Fruit fly (Drosophila melanogaster) whole organism, embryonic: ENCODE measurements around the gene CG10300.
A peak's percentile ranks its signal among the peaks of the same experiment; 100 is the strongest.

Experiments
- Aef1 ChIP-seq: fragments of 200-800 bp; sonication (Bioruptor generic); IDR thresholded peaks from 3 replicates; pipeline ENCODE4 v1.3.6; 2022; ENCODE audit warnings: missing biosample characterization, missing genetic modification characterization
- B-H2 ChIP-seq: fragments of 200-800 bp; sonication (Bioruptor generic); optimal IDR thresholded peaks from 2 replicates; lab custom pipeline; 2018; ENCODE audit warnings: missing biosample characterization, mild to moderate bottlenecking, missing genetic modification characterization
- Bgb ChIP-seq: fragments of 200-800 bp; sonication (Bioruptor generic); IDR thresholded peaks from 2 replicates; pipeline ENCODE4 v1.3.6; 2022; ENCODE audit warnings: missing biosample characterization, missing genetic modification characterization; ENCODE audit not compliant: partially characterized antibody
- CG10366 ChIP-seq: fragments of 200-800 bp; sonication (Bioruptor generic); IDR thresholded peaks from 2 replicates; pipeline ENCODE4 v1.3.6; 2022; ENCODE audit warnings: missing biosample characterization, missing genetic modification characterization
- CG11398 ChIP-seq: fragments of 200-800 bp; sonication (Bioruptor generic); optimal IDR thresholded peaks from 2 replicates; lab custom pipeline; 2016; ENCODE audit warnings: missing biosample characterization, missing genetic modification characterization
- CG12071 ChIP-seq: fragments of 200-800 bp; sonication (Bioruptor generic); optimal IDR thresholded peaks from 3 replicates; lab custom pipeline; 2018; ENCODE audit warnings: missing biosample characterization, mild to moderate bottlenecking, missing genetic modification characterization
- CG15514 ChIP-seq: fragments of 200-800 bp; sonication (Bioruptor generic); optimal IDR thresholded peaks from 3 replicates; lab custom pipeline; 2017; ENCODE audit warnings: missing biosample characterization, missing genetic modification characterization, mild to moderate bottlenecking, moderate library complexity, missing genetic modification reagents
- CG18476 ChIP-seq: fragments of 200-800 bp; sonication (Bioruptor generic); optimal IDR thresholded peaks from 2 replicates; lab custom pipeline; 2016; ENCODE audit warnings: missing biosample characterization, mild to moderate bottlenecking, missing genetic modification characterization
- CG31441 ChIP-seq: fragments of 200-800 bp; sonication (Bioruptor generic); IDR thresholded peaks from 2 replicates; pipeline ENCODE4 v1.3.6; 2022; ENCODE audit warnings: missing biosample characterization, missing genetic modification characterization
- CG3847 ChIP-seq: fragments of 200-800 bp; sonication (Bioruptor generic); IDR thresholded peaks from 2 replicates; pipeline ENCODE4 v1.3.6; 2022; ENCODE audit warnings: missing biosample characterization, missing genetic modification characterization
- CG5245 ChIP-seq: fragments of 200-800 bp; sonication (Bioruptor generic); optimal IDR thresholded peaks from 3 replicates; lab custom pipeline; 2016; ENCODE audit warnings: missing biosample characterization, missing genetic modification characterization
- CG6254 ChIP-seq: fragments of 200-800 bp; sonication (Bioruptor generic); optimal IDR thresholded peaks from 3 replicates; lab custom pipeline; 2017; ENCODE audit warnings: mild to moderate bottlenecking, missing biosample characterization, missing genetic modification reagents, missing genetic modification characterization
- CG6791 ChIP-seq: fragments of 200-800 bp; sonication (Bioruptor generic); IDR thresholded peaks from 3 replicates; pipeline ENCODE4 v1.3.6; 2022; ENCODE audit warnings: missing biosample characterization, missing genetic modification characterization; ENCODE audit not compliant: partially characterized antibody
- CG7556 ChIP-seq: fragments of 200-800 bp; sonication (Bioruptor generic); optimal IDR thresholded peaks from 2 replicates; lab custom pipeline; 2017; ENCODE audit warnings: missing biosample characterization, mild to moderate bottlenecking, missing genetic modification characterization
- CG7928 ChIP-seq: fragments of 200-800 bp; sonication (Bioruptor generic); optimal IDR thresholded peaks from 2 replicates; lab custom pipeline; 2017; ENCODE audit warnings: missing biosample characterization, mild to moderate bottlenecking, missing genetic modification characterization
- CG8281 ChIP-seq: fragments of 200-800 bp; sonication (Bioruptor generic); optimal IDR thresholded peaks from 2 replicates; lab custom pipeline; 2018; ENCODE audit warnings: missing biosample characterization, mild to moderate bottlenecking, missing genetic modification characterization, moderate library complexity
- CG8290 ChIP-seq, 3 experiments: fragments of 200-800 bp; sonication (Bioruptor generic); optimal IDR thresholded peaks; 2 replicates each; lab custom pipeline; 2016 to 2019; ENCODE audit warnings: missing biosample characterization in 3 of 3, missing genetic modification characterization in 3 of 3, mild to moderate bottlenecking in 2 of 3, moderate library complexity in 1 of 3
- CG9727 ChIP-seq: fragments of 200-800 bp; sonication (Bioruptor generic); optimal IDR thresholded peaks from 3 replicates; lab custom pipeline; 2017; ENCODE audit warnings: missing biosample characterization, mild to moderate bottlenecking, missing genetic modification characterization
- CG9876 ChIP-seq: fragments of 200-800 bp; sonication (Bioruptor generic); optimal IDR thresholded peaks from 2 replicates; lab custom pipeline; 2016; ENCODE audit warnings: missing biosample characterization, missing genetic modification characterization
- CG9932 ChIP-seq: fragments of 200-800 bp; sonication (Bioruptor generic); IDR thresholded peaks from 2 replicates; pipeline ENCODE4 v1.3.6; 2022; ENCODE audit warnings: missing biosample characterization, missing genetic modification characterization
- CTCF ChIP-seq: fragments of 200-800 bp; sonication (Bioruptor generic); optimal IDR thresholded peaks from 2 replicates; lab custom pipeline; 2017; ENCODE audit warnings: missing biosample characterization, mild to moderate bottlenecking, missing genetic modification characterization, moderate library complexity
- Deaf1 ChIP-seq: fragments of 200-800 bp; optimal IDR thresholded peaks from 3 replicates; lab custom pipeline; 2019; ENCODE audit warnings: missing biosample characterization, mild to moderate bottlenecking, missing genetic modification characterization, moderate library complexity
- Gsc ChIP-seq: fragments of 200-800 bp; sonication (Bioruptor generic); IDR thresholded peaks from 2 replicates; pipeline ENCODE4 v1.3.6; 2022; ENCODE audit warnings: missing biosample characterization, missing genetic modification characterization
- HHEX ChIP-seq: fragments of 200-800 bp; sonication (Bioruptor generic); optimal IDR thresholded peaks from 3 replicates; lab custom pipeline; 2017; ENCODE audit warnings: missing biosample characterization, mild to moderate bottlenecking, missing genetic modification characterization, missing genetic modification reagents
- HLH3B ChIP-seq: fragments of 200-800 bp; sonication (Bioruptor generic); IDR thresholded peaks from 2 replicates; pipeline ENCODE4 v1.3.6; 2022; ENCODE audit warnings: missing biosample characterization, missing genetic modification characterization
- HLH54F ChIP-seq: fragments of 200-800 bp; sonication (Bioruptor generic); optimal IDR thresholded peaks from 3 replicates; lab custom pipeline; 2016; ENCODE audit warnings: missing biosample characterization, missing genetic modification characterization
- Hand ChIP-seq: fragments of 200-800 bp; sonication (Bioruptor generic); optimal IDR thresholded peaks from 2 replicates; lab custom pipeline; 2017; ENCODE audit warnings: mild to moderate bottlenecking, missing biosample characterization, missing genetic modification reagents, missing genetic modification characterization
- Hr39 ChIP-seq: fragments of >200 bp; optimal IDR thresholded peaks from 2 replicates; lab custom pipeline; 2017
- Nf-YC ChIP-seq: fragments of 200-800 bp; optimal IDR thresholded peaks from 3 replicates; lab custom pipeline; 2019; ENCODE audit warnings: missing biosample characterization, mild to moderate bottlenecking, missing genetic modification characterization, moderate library complexity
- Optix ChIP-seq: fragments of 200-800 bp; sonication (Bioruptor generic); IDR thresholded peaks from 3 replicates; pipeline ENCODE4 v1.3.6; 2022; ENCODE audit warnings: missing biosample characterization, missing genetic modification characterization
- Sox102F ChIP-seq: fragments of 200-800 bp; sonication (Bioruptor generic); optimal IDR thresholded peaks from 2 replicates; lab custom pipeline; 2018; ENCODE audit warnings: missing biosample characterization, mild to moderate bottlenecking, missing genetic modification characterization, moderate library complexity
- Tbp ChIP-seq: fragments of >200 bp; optimal IDR thresholded peaks from 2 replicates; lab custom pipeline; 2018; ENCODE audit warnings: missing biosample characterization, missing genetic modification characterization
- Vsx1 ChIP-seq: fragments of 200-800 bp; sonication (Bioruptor generic); optimal IDR thresholded peaks from 2 replicates; lab custom pipeline; 2017; ENCODE audit warnings: missing biosample characterization, mild to moderate bottlenecking, missing genetic modification characterization, missing genetic modification reagents
- ac ChIP-seq: fragments of 200-800 bp; sonication (Bioruptor generic); optimal IDR thresholded peaks from 3 replicates; lab custom pipeline; 2017; ENCODE audit warnings: missing biosample characterization, mild to moderate bottlenecking, missing genetic modification characterization
- ci ChIP-seq: fragments of 200-800 bp; sonication (Bioruptor generic); IDR thresholded peaks from 3 replicates; pipeline ENCODE4 v1.3.6; 2022; ENCODE audit warnings: missing biosample characterization, missing genetic modification characterization
- croc ChIP-seq: fragments of 200-800 bp; sonication (Bioruptor generic); conservative IDR thresholded peaks from 3 replicates; pipeline ENCODE4 v1.3.6; 2022; ENCODE audit warnings: missing biosample characterization, missing genetic modification characterization
- crp ChIP-seq, 2 experiments: fragments of 200-800 bp; sonication (Bioruptor generic); optimal IDR thresholded peaks; 2 replicates in 1 of 2; 3 replicates in 1 of 2; lab custom pipeline; 2017; ENCODE audit warnings: missing biosample characterization in 2 of 2, missing genetic modification characterization in 2 of 2, mild to moderate bottlenecking in 1 of 2, moderate library complexity in 1 of 2
- dm ChIP-seq: fragments of 200-800 bp; sonication (Bioruptor generic); optimal IDR thresholded peaks from 3 replicates; lab custom pipeline; 2016; ENCODE audit warnings: missing biosample characterization, missing genetic modification characterization
- gro ChIP-seq: fragments of 200-800 bp; sonication (Bioruptor generic); optimal IDR thresholded peaks from 2 replicates; lab custom pipeline; 2016; ENCODE audit warnings: missing biosample characterization, missing genetic modification characterization
- gt ChIP-seq: fragments of 200-800 bp; sonication (Bioruptor generic); IDR thresholded peaks from 2 replicates; pipeline ENCODE4 v1.3.6; 2022; ENCODE audit warnings: missing biosample characterization, missing genetic modification characterization
- ham ChIP-seq: fragments of 200-800 bp; sonication (Bioruptor generic); IDR thresholded peaks from 2 replicates; pipeline ENCODE4 v1.3.6; 2022; ENCODE audit warnings: missing biosample characterization, missing genetic modification characterization
- mld ChIP-seq: fragments of 200-800 bp; sonication (Bioruptor generic); IDR thresholded peaks from 3 replicates; pipeline ENCODE4 v1.3.6; 2022; ENCODE audit warnings: missing biosample characterization, missing genetic modification characterization; ENCODE audit not compliant: partially characterized antibody
- odd ChIP-seq: fragments of 200-800 bp; sonication (Bioruptor generic); optimal IDR thresholded peaks from 2 replicates; lab custom pipeline; 2017; ENCODE audit warnings: missing biosample characterization, mild to moderate bottlenecking, missing genetic modification characterization
- otp ChIP-seq: fragments of 200-800 bp; sonication (Bioruptor generic); IDR thresholded peaks from 3 replicates; pipeline ENCODE4, ENCODE4 v1.3.6; 2022; ENCODE audit warnings: missing biosample characterization, missing genetic modification characterization
- pfk ChIP-seq: fragments of 200-800 bp; sonication (Bioruptor generic); optimal IDR thresholded peaks from 2 replicates; lab custom pipeline; 2018; ENCODE audit warnings: missing biosample characterization, mild to moderate bottlenecking, missing genetic modification characterization, moderate library complexity
- scrt ChIP-seq: fragments of 200-800 bp; sonication (Bioruptor generic); optimal IDR thresholded peaks from 2 replicates; lab custom pipeline; 2018; ENCODE audit warnings: missing biosample characterization, mild to moderate bottlenecking, missing genetic modification characterization, moderate library complexity
- slp2 ChIP-seq: fragments of 200-800 bp; sonication (Bioruptor generic); optimal IDR thresholded peaks from 2 replicates; lab custom pipeline; 2016; ENCODE audit warnings: missing biosample characterization, missing genetic modification characterization
- sqz ChIP-seq: fragments of 200-800 bp; sonication (Bioruptor generic); optimal IDR thresholded peaks from 3 replicates; lab custom pipeline; 2018; ENCODE audit warnings: missing biosample characterization, mild to moderate bottlenecking, missing genetic modification characterization
- tap ChIP-seq: fragments of 200-800 bp; optimal IDR thresholded peaks from 3 replicates; lab custom pipeline; 2019; ENCODE audit warnings: missing biosample characterization, mild to moderate bottlenecking, missing genetic modification characterization, moderate library complexity
- unc-4 ChIP-seq: fragments of 200-800 bp; sonication (Bioruptor generic); IDR thresholded peaks from 2 replicates; pipeline ENCODE4 v1.3.6; 2022; ENCODE audit warnings: missing biosample characterization, missing genetic modification characterization; ENCODE audit not compliant: partially characterized antibody
- zfh1 ChIP-seq: fragments of 200-800 bp; sonication (Bioruptor generic); IDR thresholded peaks from 3 replicates; pipeline ENCODE4 v1.3.6; 2022; ENCODE audit warnings: missing biosample characterization, missing genetic modification characterization

Gene CG10300

DNA sequence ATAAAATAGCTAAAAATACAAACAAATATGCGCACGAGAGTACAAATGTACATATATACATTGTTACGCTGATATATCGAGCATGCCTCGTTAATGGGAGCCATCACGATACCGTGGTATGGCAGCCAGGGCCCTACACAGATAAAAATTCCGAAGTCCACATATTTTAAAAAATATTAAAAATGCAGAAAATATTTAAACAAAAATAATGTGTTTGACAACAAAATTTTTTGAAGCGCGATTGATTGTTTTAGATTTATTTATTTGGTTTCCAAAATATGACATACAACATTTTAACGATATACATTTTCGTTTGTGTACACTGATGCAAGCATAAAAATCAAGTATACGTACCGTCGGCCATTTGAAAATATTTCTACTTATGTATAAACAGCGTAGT, 15.4 kb downstream of the CG10300 start (continued):
- peak; percentile 35 for TF ChIP-seq Nf-YC (tag; lab: Kevin White, UChicago)
- TF ChIP-seq Hand (GFP tag; lab: Kevin White, UChicago): peak; percentile 86
- TF ChIP-seq otp (GFP tag; lab: Robert Waterston, UW): peak; percentile 79; the same call in 2 of the 3 replicates
- peak; percentile 82 for TF ChIP-seq CG7556 (GFP tag; lab: Kevin White, UChicago)
- TF ChIP-seq Deaf1 (tag; lab: Kevin White, UChicago): peak; percentile 63
- peak; percentile 80 for TF ChIP-seq Aef1 (GFP tag; lab: Robert Waterston, UW)
- peak; percentile 63 for TF ChIP-seq tap (tag; lab: Kevin White, UChicago)
- TF ChIP-seq Sox102F (GFP tag; lab: Kevin White, UChicago): peak; percentile 81
- peak; percentile 77 for TF ChIP-seq CG10366 (GFP tag; lab: Robert Waterston, UW)
- TF ChIP-seq HLH3B: peak; percentile 79
- peak; percentile 1 for TF ChIP-seq CG9876 (GFP tag; lab: Kevin White, UChicago)
- TF ChIP-seq ac (GFP tag; lab: Kevin White, UChicago): no peak
- peak; percentile 67 for TF ChIP-seq HHEX (GFP tag; lab: Kevin White, UChicago)
- no peak for TF ChIP-seq CG6791
- TF ChIP-seq CG9932: peak; percentile 90
- TF ChIP-seq CG7928 (GFP tag; lab: Kevin White, UChicago): peak; percentile 55
- peak; percentile 77 for TF ChIP-seq ci (GFP tag; lab: Robert Waterston, UW)
- peak; percentile 33 for TF ChIP-seq sqz (GFP tag; lab: Kevin White, UChicago)
- no peak for TF ChIP-seq Optix (GFP tag; lab: Robert Waterston, UW)
- peak; percentile 10 for TF ChIP-seq CG8281 (tag; lab: Kevin White, UChicago)
- TF ChIP-seq unc-4 (GFP tag; lab: Robert Waterston, UW): no peak
- TF ChIP-seq mld: no peak
- peak; percentile 34 for TF ChIP-seq odd
- peak; percentile 21 for TF ChIP-seq CG8290 (GFP tag; optimal IDR thresholded peaks at IDR 0.05; lab: Kevin White, UChicago)
- TF ChIP-seq CG8290 (tag; optimal IDR thresholded peaks at IDR 0.05; lab: Kevin White, UChicago): peak in 1 of 2 experiments; percentile 24
- peak; percentile 73; the same call in 1 of the 3 replicates for TF ChIP-seq zfh1 (GFP tag; lab: Robert Waterston, UW)
- TF ChIP-seq dm: peak; percentile 48
- peak; percentile 61 for TF ChIP-seq slp2
- TF ChIP-seq CG11398: peak; percentile 3
- TF ChIP-seq Hr39: no peak
- peak; percentile 60 for TF ChIP-seq CG12071 (GFP tag; lab: Kevin White, UChicago)
- TF ChIP-seq Vsx1: peak; percentile 35
- peak; percentile 75; the same call in 1 of the 2 replicates for TF ChIP-seq ham (GFP tag; lab: Robert Waterston, UW)
- TF ChIP-seq pfk (GFP tag; lab: Kevin White, UChicago): no peak
- peak; percentile 77 for TF ChIP-seq CG31441 (GFP tag; lab: Robert Waterston, UW)
- no peak for TF ChIP-seq gt (GFP tag; lab: Robert Waterston, UW)
- TF ChIP-seq Tbp (GFP tag; lab: Kevin White, UChicago): no peak
- TF ChIP-seq CG5245 (GFP tag; lab: Kevin White, UChicago): peak; percentile 22
- no peak for TF ChIP-seq CG6254 (GFP tag; lab: Kevin White, UChicago)
- no peak for TF ChIP-seq Gsc (GFP tag; lab: Robert Waterston, UW)
- peak; percentile 76 for TF ChIP-seq CG3847 (GFP tag; lab: Robert Waterston, UW)
- TF ChIP-seq HLH54F (GFP tag; lab: Kevin White, UChicago): peak; percentile 73
- TF ChIP-seq CG9727 (GFP tag; lab: Kevin White, UChicago): peak; percentile 85
- TF ChIP-seq CG18476: peak; percentile 65
- peak; percentile 28; the same call in 2 of the 3 replicates for TF ChIP-seq croc (GFP tag; lab: Robert Waterston, UW)
- TF ChIP-seq CG15514 (GFP tag; lab: Kevin White, UChicago): peak; percentile 81
- no peak for TF ChIP-seq CTCF
- peak; percentile 78 for TF ChIP-seq scrt (GFP tag; lab: Kevin White, UChicago)
- TF ChIP-seq B-H2 (GFP tag; lab: Kevin White, UChicago): peak; percentile 57
- TF ChIP-seq gro (GFP tag; lab: Kevin White, UChicago): peak; percentile 66
- peak in 1 of 2 experiments; percentile 8 for TF ChIP-seq crp (GFP tag; optimal IDR thresholded peaks at IDR 0.05; lab: Kevin White, UChicago)
- no peak for TF ChIP-seq Bgb
